Fruit fly (Drosophila melanogaster) whole organism, pupa: ENCODE results near the gene Tsp.

Source experiments
- CG17806 ChIP-seq: fragments of 200-800 bp; sonication (Bioruptor generic); optimal IDR thresholded peaks from 2 replicates; lab custom pipeline; 2018; ENCODE audit warnings: missing biosample characterization, mild to moderate bottlenecking, missing genetic modification characterization, moderate library complexity
- CG8159 ChIP-seq: fragments of 200-800 bp; sonication (Bioruptor generic); optimal IDR thresholded peaks from 3 replicates; lab custom pipeline; 2018; ENCODE audit warnings: missing biosample characterization, mild to moderate bottlenecking, missing genetic modification characterization, moderate library complexity
- CG8301 ChIP-seq: fragments of 200-800 bp; sonication (Bioruptor generic); optimal IDR thresholded peaks from 2 replicates; lab custom pipeline; 2018; ENCODE audit warnings: missing biosample characterization, mild to moderate bottlenecking, missing genetic modification characterization
- fd96Ca ChIP-seq: fragments of 200-800 bp; sonication (Bioruptor generic); IDR thresholded peaks from 3 replicates; pipeline ENCODE4 v1.3.6; 2022; ENCODE audit warnings: missing biosample characterization, missing genetic modification characterization
- rn ChIP-seq: fragments of 200-800 bp; sonication (Bioruptor generic); IDR thresholded peaks from 2 replicates; pipeline ENCODE4 v1.3.6; 2022; ENCODE audit warnings: missing biosample characterization, missing genetic modification characterization

DNA sequence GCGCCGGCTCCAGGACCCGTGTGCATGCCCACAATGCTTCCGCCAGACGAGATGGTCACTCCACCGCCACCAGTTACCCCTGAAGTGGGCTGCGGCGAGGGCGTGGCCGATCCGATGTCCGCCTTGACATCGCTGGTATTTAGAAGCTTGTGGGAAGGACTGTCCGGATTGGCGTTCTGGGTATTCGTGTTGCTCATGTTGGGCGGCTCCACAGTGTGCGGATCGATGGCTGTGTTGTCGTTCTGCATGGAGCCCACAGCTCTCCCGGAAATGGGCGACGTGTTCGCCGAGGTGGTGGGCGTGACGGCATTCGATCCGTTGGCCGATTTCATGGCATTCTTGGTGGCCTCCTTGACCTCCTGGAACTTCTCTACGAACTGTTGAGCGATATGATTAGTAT, 12.8 kb upstream of the Tsp start:
- TF ChIP-seq CG8301 (tag; lab: Kevin White, UChicago) (no peak), CG17806 (tag; lab: Kevin White, UChicago) (no peak), rn (GFP tag; lab: Robert Waterston, UW) (no peak), CG8159 (tag; lab: Kevin White, UChicago) (no peak), fd96Ca (GFP tag; lab: Robert Waterston, UW) (no peak)
